Worm (Caenorhabditis elegans) whole organism, L4/young adult: ENCODE data around the gene C32H11.3.

Experiments used
- W03F9.2 ChIP-seq: fragments of 150-350 bp; optimal IDR thresholded peaks from 2 replicates; lab custom pipeline; 2014; ENCODE audit warnings: missing biosample characterization, missing genetic modification characterization
- dao-5 ChIP-seq: sonication (generic microtip); optimal IDR thresholded peaks from 2 replicates; lab custom pipeline; 2016; ENCODE audit warnings: missing genotype, missing genetic modification characterization, moderate library complexity, missing compliant biosample characterization
- him-1 ChIP-seq: sonication (generic microtip); optimal IDR thresholded peaks from 2 replicates; lab custom pipeline; 2016; ENCODE audit warnings: missing genotype, missing genetic modification reagents, missing genetic modification characterization, missing compliant biosample characterization

The C32H11.3 gene

DNA sequence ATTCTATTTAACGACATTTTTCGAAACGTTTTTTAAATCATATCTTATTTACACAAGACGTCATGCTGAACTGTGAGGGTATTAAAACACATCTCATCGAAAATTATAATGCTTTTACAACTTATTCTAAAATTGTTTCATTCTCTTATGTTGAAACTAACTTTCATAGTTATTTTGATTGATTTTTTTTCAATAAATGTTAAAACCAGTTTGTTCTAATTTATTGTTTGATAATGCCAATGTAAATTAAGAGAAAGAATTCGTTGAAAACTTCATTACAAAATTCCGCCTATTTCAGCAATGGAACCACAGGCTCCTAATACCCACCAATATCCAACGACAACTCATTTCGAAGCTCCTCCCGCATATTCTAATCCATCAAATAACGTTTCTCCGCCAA, 23.4 kb upstream of the C32H11.3 start, which contains the start of gene K08D8.11:
Gene K08D8.11 (plus strand): TSS at position 301 of the 400 bp plus-strand sequence.
- TF ChIP-seq him-1 = no peak
- no peak for TF ChIP-seq W03F9.2
- no peak for TF ChIP-seq dao-5 (tag; lab: Kevin White, UChicago)

DNA sequence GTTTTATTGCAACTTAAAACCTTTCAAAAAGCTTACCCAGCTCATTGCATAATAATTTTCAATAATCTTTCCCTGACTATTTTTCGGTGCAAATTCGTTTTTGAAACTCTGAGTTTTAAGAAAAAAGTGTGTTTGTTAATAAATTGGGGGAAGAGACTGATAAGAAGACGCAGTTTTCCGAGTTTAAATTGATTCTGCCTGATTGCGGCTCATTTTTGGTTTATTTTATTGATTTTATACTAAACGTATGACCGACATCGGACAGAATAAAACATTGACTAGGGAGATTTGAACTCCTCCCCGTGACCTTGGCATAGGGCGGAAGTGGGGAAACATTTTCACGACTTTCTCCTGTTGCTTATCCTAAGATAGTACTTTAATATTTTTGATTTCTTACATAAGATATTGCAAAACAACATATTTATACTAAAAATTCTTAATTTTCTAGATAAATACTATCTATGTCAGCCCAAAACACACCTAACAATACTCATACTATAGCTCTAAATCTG, 21.9 kb upstream of the C32H11.3 start, which contains the start of gene K08D8.7:
Gene K08D8.7 (plus strand): TSS at position 462 of the 512 bp plus-strand sequence.
- TF ChIP-seq W03F9.2 = no peak
- TF ChIP-seq dao-5 (tag; lab: Kevin White, UChicago) = no peak
- no peak for TF ChIP-seq him-1

DNA sequence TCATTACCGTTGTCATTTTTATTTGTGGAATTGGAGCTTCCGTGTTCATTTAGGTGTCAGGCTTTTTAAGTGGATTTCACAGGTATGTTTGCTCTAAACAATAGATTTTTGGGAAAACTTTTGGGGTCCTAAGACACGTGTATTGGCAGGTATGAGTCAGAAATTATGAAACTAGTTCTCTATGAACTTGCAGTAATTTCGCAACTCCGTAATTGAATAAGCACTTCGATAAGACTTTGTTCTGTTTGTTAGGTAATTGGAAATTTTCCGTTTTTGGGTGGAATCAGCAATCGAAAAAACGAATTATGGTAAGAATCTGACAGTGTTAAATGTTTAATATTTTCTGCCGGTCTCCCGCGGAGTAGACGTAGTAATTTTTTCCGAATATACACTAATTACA, 21.2 kb upstream of the C32H11.3 start:
- no peak for TF ChIP-seq W03F9.2

DNA sequence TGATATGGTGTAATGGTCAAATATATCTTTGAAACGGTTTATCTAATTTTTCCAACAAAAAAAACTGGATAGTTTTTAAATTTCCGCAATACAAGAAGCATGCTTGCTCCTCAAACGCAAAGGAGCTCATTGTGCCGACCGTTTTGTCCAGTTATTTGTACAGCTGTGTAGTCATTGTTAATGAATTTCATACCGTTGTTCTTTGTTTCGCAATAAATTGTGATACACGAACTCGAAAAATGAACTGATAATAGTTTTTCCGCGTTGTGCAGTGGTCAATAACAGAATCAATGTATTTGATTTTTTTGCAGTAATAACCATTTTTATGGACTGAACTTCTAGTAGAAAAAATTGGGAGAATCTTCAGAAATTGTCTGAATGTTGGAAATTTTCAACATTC, 19.5 kb upstream of the C32H11.3 start:
- no peak for TF ChIP-seq W03F9.2
- no peak for TF ChIP-seq him-1
- no peak for TF ChIP-seq dao-5 (tag; lab: Kevin White, UChicago)

DNA sequence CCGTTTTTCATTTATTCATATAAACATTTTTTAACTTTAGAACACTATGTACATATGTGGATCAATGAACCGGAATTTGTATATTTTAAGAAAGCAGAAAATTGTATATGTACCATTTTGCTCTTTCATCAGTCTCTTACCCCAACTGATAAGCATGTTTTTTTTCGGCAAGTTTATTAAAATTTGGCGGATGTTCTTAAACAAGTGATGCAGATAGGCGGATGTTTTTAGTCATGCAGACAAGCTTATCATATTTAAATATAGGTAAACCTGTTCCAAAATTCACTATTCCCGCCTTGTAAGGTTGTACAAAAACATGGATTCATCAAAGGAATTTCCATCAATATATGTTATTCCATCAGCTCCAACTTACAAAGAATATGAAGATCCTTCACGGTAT, 19.0 kb upstream of the C32H11.3 start, which contains the start of gene K08D8.9:
Gene K08D8.9 (plus strand): TSS at position 301 of the 400 bp plus-strand sequence.
- no peak for TF ChIP-seq W03F9.2
- no peak for TF ChIP-seq dao-5 (tag; lab: Kevin White, UChicago)
- no peak for TF ChIP-seq him-1

DNA sequence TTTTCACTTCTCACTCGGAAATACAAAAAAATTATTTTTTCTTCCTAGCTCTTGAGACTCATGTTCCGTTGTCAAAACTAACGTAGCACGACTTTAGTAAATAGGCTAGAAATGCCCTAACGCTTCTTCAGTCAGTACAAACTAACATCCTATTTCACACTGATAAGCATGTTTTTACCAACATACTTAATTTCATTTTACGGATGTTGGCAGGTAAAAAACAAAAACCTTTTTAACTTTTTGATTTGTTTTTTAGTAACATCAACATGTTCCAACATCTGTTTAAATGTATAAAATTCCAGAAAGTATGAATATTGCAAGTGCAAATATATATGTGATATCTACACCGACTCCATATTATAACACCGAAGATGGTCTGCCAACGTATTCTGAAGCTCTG, 18.1 kb upstream of the C32H11.3 start, which contains the start of gene K08D8.10:
Gene K08D8.10 (plus strand): TSS at position 301 of the 400 bp plus-strand sequence.
- TF ChIP-seq him-1 (no peak), W03F9.2 (no peak), dao-5 (tag; lab: Kevin White, UChicago) (no peak)

DNA sequence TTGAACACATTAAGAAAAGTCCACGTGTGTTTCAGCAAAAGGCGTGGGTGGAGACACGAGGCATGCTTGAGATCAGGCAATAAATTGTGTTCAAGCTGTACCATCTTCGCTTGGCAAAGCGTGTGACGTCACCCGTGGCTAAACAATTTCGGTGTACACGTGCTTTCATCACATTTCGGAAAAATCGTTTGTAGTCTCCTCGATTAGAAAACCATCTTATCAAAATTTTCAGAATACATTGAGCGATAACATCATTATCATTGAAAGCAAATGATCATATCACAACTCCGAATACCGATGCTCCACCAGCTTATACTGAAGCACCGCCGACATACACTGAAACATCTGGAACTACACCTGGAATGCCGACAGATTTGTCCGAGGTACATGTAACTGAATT, 16.8 kb upstream of the C32H11.3 start:
- TF ChIP-seq him-1 (no peak), W03F9.2 (no peak), dao-5 (tag; lab: Kevin White, UChicago) (no peak)

DNA sequence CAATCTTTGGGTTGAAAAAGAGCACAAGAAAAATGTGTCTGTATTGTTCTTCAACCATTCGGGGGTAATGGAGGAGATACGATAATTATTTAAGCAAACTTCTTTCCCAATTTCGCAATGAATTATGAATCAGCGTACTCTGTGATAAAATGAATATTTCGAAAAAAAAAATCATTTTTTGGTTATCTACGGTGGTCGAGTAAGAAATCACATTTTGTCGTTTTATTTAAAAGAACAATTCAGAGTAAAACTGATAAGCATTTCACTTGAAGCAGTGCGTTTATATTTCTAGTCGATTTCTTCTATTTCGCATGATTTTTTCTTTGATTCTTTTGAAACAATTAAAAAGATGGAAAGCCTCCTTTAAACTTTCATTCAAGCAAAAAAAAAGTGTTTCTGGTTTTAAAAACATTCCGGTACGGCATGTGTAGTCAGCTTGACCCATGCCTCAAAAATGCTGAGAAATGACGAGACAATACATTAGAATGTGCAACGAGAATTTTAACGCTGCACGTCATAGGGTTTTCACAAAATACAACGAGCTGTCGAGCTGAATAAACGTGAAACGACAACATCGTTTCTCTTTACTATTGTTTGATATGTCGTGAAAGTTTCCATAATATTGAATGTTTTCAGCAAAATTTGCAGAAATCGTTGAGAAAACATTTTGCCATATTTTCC, 15.8 kb upstream of the C32H11.3 start, which contains the start of gene K08D8.2:
Gene K08D8.2 (plus strand): TSS at position 631 of the 681 bp plus-strand sequence.
- TF ChIP-seq dao-5 (tag; lab: Kevin White, UChicago) (no peak), him-1 (no peak), W03F9.2 (no peak)

DNA sequence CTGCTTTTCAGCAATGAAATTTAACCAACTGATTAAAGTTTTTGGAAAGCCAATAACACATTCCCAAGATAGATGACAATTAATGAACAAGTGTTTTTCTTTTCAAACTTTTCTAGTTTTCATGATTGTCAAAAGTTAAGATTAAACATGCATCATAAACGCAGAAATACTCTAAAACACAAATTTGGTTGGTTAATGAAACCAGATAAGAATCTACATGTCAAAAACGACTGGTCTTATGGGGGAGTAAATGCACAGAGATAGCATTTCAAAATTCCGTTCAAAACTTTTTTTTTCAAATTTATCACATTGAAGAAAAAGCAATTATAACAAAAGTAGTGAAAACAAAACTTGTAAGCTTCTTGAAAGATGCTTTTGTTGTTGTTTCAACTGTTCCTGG, 14.7 kb upstream of the C32H11.3 start:
- no peak for TF ChIP-seq W03F9.2
- no peak for TF ChIP-seq him-1

DNA sequence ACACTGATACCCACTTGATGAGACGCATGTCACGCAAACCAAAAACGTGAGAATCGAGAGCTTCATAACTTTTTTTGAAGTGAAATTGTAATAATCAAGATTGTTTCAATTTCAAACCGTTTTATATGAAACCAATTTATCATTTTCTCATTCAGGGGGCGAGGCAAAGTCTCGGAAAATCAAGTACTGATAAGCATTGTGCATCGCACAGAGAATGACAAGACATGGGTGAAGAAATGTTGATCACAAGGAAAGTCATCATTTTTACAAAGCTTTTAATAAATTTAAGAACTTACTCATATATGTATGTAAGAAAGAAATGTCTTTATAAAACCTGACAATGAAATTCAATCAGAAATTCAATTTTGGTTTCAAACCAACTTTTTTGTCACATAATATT, 11.8 kb upstream of the C32H11.3 start, which contains the start of gene K08D8.3:
Gene K08D8.3 (minus strand): TSS at position 131 of the 400 bp plus-strand sequence.
- TF ChIP-seq dao-5 (tag; lab: Kevin White, UChicago) (no peak), him-1 (no peak), W03F9.2 (no peak)

DNA sequence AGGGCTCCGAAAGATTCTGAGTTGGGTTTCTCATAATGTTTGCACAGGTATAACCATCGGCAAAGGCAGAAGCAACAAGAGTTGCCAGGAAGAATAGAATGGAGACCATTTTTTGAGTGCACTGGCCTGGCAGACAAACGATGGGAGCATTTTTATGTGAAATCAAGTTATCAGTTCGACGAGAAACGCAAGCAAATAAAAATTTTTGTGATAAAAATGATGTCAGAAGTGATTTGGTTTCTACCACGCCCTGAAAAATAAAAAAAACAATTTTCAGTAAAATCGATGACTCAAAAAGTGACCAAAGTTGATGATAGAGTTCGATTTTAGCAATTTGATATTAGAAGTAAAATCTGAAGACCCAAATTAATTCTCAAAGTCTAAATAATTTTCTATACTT, 8.5 kb upstream of the C32H11.3 start, which contains the start of gene K08D8.4:
Gene K08D8.4 (minus strand): TSS at position 128 of the 400 bp plus-strand sequence.
- no peak for TF ChIP-seq him-1
- no peak for TF ChIP-seq W03F9.2
- no peak for TF ChIP-seq dao-5 (tag; lab: Kevin White, UChicago)

DNA sequence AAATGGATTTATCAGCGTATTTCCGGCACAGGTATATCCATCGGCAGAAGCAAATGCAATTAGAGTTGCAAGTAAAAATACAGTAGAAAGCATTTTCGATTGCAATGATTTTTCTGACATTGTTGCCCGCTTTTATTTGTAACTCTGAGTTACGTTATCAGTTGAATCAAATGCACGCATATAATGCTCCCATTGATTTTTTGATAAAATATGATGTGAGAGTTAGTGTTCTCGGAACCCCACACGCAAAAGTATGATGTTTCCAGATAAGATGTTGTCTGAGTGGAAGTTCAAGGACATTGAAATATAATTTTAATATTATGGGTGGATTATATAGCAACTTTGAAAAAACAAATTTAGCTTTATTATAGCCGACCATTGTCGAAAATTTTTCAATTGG, 6.4 kb upstream of the C32H11.3 start, which contains the start of gene K08D8.5:
Gene K08D8.5 (minus strand): TSS at position 140 of the 400 bp plus-strand sequence.
- no peak for TF ChIP-seq dao-5 (tag; lab: Kevin White, UChicago)
- TF ChIP-seq W03F9.2 = no peak
- TF ChIP-seq him-1 = no peak

DNA sequence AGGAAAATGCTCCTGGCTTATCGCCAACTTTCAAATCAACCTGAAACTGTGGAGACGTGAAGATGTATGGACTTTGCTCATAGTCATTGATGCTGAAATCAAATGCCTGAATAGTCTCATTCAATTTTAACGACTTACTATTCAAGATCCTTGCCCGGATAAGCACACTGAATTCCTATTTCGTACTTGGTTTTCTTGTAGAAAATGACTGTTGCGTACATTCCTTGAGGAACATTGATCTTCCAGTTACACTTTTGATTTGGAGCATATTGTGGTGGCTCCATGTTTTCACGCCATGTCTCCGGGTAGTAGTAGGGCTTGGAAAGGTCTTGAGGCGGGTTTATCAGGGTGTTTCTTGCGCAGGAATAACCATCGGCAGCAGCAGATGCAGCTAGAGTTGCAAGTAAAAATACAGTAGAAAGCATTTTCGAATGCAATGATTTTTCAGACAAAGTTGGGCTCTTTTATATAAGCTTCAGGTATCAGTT, 3.8 kb upstream of the C32H11.3 start, which contains the start of gene irg-6:
Gene irg-6 (minus strand): TSS at position 438 of the 488 bp plus-strand sequence.
- no peak for TF ChIP-seq him-1
- TF ChIP-seq W03F9.2 = no peak
- TF ChIP-seq dao-5 (tag; lab: Kevin White, UChicago) = no peak

DNA sequence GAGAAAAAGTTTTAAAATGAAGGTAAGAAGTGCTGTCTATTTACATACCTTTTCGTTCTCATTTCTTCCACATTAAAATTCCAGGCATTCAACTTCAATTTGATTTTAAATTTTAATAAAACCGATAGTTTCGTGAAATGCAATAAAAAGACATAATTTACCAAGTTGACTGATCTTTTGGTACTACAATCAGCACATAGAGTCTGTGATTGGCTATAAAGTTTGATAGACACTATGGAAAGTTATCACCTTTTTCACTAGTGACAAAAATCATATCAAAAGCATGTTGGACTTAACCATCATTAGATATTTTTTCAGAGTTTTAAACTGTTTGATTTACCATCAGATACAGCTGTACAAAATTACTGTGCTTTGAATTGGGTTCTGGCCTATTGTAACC, 2.9 kb upstream of the C32H11.3 start, which contains the start of gene srz-15:
Gene srz-15 (plus strand): TSS at position 301 of the 400 bp plus-strand sequence.
- no peak for TF ChIP-seq W03F9.2
- TF ChIP-seq him-1 = no peak
- no peak for TF ChIP-seq dao-5 (tag; lab: Kevin White, UChicago)

DNA sequence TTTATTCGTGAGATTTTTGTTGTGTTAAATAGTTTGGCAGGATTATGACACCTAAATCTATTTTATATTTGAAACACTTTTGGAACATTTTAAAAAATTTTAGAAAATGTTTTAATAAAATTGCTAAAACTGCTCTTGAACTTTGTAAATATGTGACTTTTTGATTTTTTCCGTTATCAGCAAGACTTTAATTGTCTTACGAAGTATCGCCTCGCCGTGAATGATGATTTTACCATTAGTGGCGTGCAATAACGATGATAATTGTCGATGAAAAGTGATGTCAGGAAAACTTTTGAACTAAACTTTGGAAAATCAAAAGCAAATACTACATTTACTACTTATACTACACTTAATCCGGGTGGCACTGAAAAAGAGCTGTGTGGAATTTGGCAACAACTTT, 2.2 kb downstream of the C32H11.3 start:
- TF ChIP-seq dao-5 (tag; lab: Kevin White, UChicago) = no peak
- TF ChIP-seq W03F9.2 = no peak
- no peak for TF ChIP-seq him-1
